Worm (Caenorhabditis elegans): Measurements from ENCODE around the gene F58E2.3.

F58E2.3 gene

ce11 chrIV:3481760-3482159, 14.5 kb downstream of the F58E2.3 start, which contains the start of gene srz-37:
Gene srz-37, minus strand, starts transcription at chrIV:3481860.
- TF ChIP-seq egl-27 (tag; optimal IDR thresholded peaks at IDR 0.05) (no peak), snpc-4 (tag; optimal IDR thresholded peaks at IDR 0.05) (no peak), sem-4 (tag; optimal IDR thresholded peaks at IDR 0.05) (no peak), zag-1 (tag; optimal IDR thresholded peaks at IDR 0.05) (no peak), unc-55 (GFP tag; optimal IDR thresholded peaks at IDR 0.05) (no peak), unc-39 (tag; optimal IDR thresholded peaks at IDR 0.05) (no peak), mab-5 (tag; optimal IDR thresholded peaks at IDR 0.05) (no peak), sma-9 (GFP tag; optimal IDR thresholded peaks at IDR 0.05) (no peak), sma-9 (tag; optimal IDR thresholded peaks at IDR 0.05) (no peak)

ce11 chrIV:3482195-3482959, 15.1 kb downstream of the F58E2.3 start, which contains the start of gene srz-82:
Gene srz-82, plus strand, starts transcription at chrIV:3482895.
- TF ChIP-seq Y55F3AM.14 (GFP tag; optimal IDR thresholded peaks at IDR 0.05) = no peak
- TF ChIP-seq gmeb-1 (tag; optimal IDR thresholded peaks at IDR 0.05) = no peak
- TF ChIP-seq mab-5 (tag; optimal IDR thresholded peaks at IDR 0.05) = no peak
- TF ChIP-seq egl-27 (tag; optimal IDR thresholded peaks at IDR 0.05) = no peak
- TF ChIP-seq F13H6.1 (tag; optimal IDR thresholded peaks at IDR 0.05) = no peak
- no peak for TF ChIP-seq ceh-16 (tag; optimal IDR thresholded peaks at IDR 0.05)
- no peak for TF ChIP-seq nhr-23 (tag; optimal IDR thresholded peaks at IDR 0.05)
- TF ChIP-seq R02D3.7 (tag; optimal IDR thresholded peaks at IDR 0.05) = no peak

- TF ChIP-seq mbf-1 (tag; optimal IDR thresholded peaks at IDR 0.05) = no peak
Measured at ce11 chrIV:3491477-3491876, 24.2 kb downstream of the F58E2.3 start, which contains the start of gene srz-78. Gene srz-78, plus strand, starts transcription at chrIV:3491777.

ce11 chrIV:3493310-3493709, 26.1 kb downstream of the F58E2.3 start, which contains the start of gene srz-79:
Gene srz-79, plus strand, starts transcription at chrIV:3493610.
- TF ChIP-seq fos-1 (tag; optimal IDR thresholded peaks at IDR 0.05) (no peak), blmp-1 (tag; optimal IDR thresholded peaks at IDR 0.05; ENCODE audit: insufficient read depth) (no peak), sma-3 (GFP tag; optimal IDR thresholded peaks at IDR 0.05) (no peak), peb-1 (tag; optimal IDR thresholded peaks at IDR 0.05) (no peak), Y55F3AM.14 (GFP tag; optimal IDR thresholded peaks at IDR 0.05) (no peak)

ce11 chrIV:3496358-3496757, 29.1 kb downstream of the F58E2.3 start, which contains the start of gene C09G12.17:
Gene C09G12.17, minus strand, starts transcription at chrIV:3496458.
- no peak for TF ChIP-seq alr-1 (tag; optimal IDR thresholded peaks at IDR 0.05)
- TF ChIP-seq sma-9 (GFP tag; optimal IDR thresholded peaks at IDR 0.05) = no peak
- TF ChIP-seq sma-9 (tag; optimal IDR thresholded peaks at IDR 0.05) = no peak
- TF ChIP-seq sem-4 (tag; optimal IDR thresholded peaks at IDR 0.05) = no peak
- TF ChIP-seq mdl-1 (tag; optimal IDR thresholded peaks at IDR 0.05) = no peak
- no peak for TF ChIP-seq unc-55 (GFP tag; optimal IDR thresholded peaks at IDR 0.05)
- no peak for TF ChIP-seq skn-1 (tag; optimal IDR thresholded peaks at IDR 0.05)
- TF ChIP-seq ceh-82 (tag; optimal IDR thresholded peaks at IDR 0.05) = no peak
- TF ChIP-seq snpc-4 (tag; optimal IDR thresholded peaks at IDR 0.05) = no peak
- TF ChIP-seq egl-27 (tag; optimal IDR thresholded peaks at IDR 0.05) = no peak
- no peak for TF ChIP-seq ztf-11 (tag; optimal IDR thresholded peaks at IDR 0.05)
- TF ChIP-seq nhr-11 (tag; optimal IDR thresholded peaks at IDR 0.05) = no peak
- no peak for TF ChIP-seq nhr-6 (tag; optimal IDR thresholded peaks at IDR 0.05)
- TF ChIP-seq unc-62 (GFP tag; optimal IDR thresholded peaks at IDR 0.05) = no peak
- no peak for TF ChIP-seq lsy-2 (tag; optimal IDR thresholded peaks at IDR 0.05)
- TF ChIP-seq nhr-237 (tag; optimal IDR thresholded peaks at IDR 0.05) = no peak

- TF ChIP-seq ceh-16 (tag; optimal IDR thresholded peaks at IDR 0.05) (no peak), ztf-11 (tag; optimal IDR thresholded peaks at IDR 0.05) (no peak)
Measured at ce11 chrIV:3497909-3498308, 30.7 kb downstream of the F58E2.3 start, which contains the start of gene ceh-53. Gene ceh-53, plus strand, starts transcription at chrIV:3498209.
